Worm (Caenorhabditis elegans): ENCODE data around the gene nas-18.

- TF ChIP-seq pqm-1 (tag; optimal IDR thresholded peaks at IDR 0.05) (no peak), ceh-16 (tag; optimal IDR thresholded peaks at IDR 0.05) (no peak), aly-2 (tag; optimal IDR thresholded peaks at IDR 0.05) (no peak), lin-15B (tag; optimal IDR thresholded peaks at IDR 0.05) (no peak), elt-3 (tag; optimal IDR thresholded peaks at IDR 0.05) (no peak), skn-1 (tag; optimal IDR thresholded peaks at IDR 0.05) (no peak)
Measured at ce11 chrV:11351263-11351662, 45.0 kb upstream of the nas-18 start.

Data from whole organism, L3 larva.